Worm (Caenorhabditis elegans) whole organism, early embryonic: Measurements from ENCODE around the gene rab-39.

Experiments used
- B0310.2 ChIP-seq: sonication (generic microtip); optimal IDR thresholded peaks from 2 replicates; lab custom pipeline; 2016; ENCODE audit warnings: mild to moderate bottlenecking, missing genetic modification characterization, missing compliant biosample characterization
- F13C5.2 ChIP-seq: sonication (generic microtip); optimal IDR thresholded peaks from 2 replicates; lab custom pipeline; 2017; ENCODE audit warnings: mild to moderate bottlenecking, missing genetic modification characterization, inconsistent platforms, missing compliant biosample characterization
- aly-1 ChIP-seq: sonication (generic microtip); optimal IDR thresholded peaks from 2 replicates; lab custom pipeline; 2016; ENCODE audit warnings: missing genetic modification characterization, missing compliant biosample characterization
- ama-1 ChIP-seq: fragments of 150-350 bp; optimal IDR thresholded peaks from 2 replicates; lab custom pipeline; 2014
- ceh-13 ChIP-seq: fragments of 200-800 bp; sonication (Bioruptor generic); optimal IDR thresholded peaks from 2 replicates; lab custom pipeline; 2018; ENCODE audit warnings: mild to moderate bottlenecking, missing genetic modification characterization, missing compliant biosample characterization
- ceh-36 ChIP-seq: sonication (generic microtip); optimal IDR thresholded peaks from 2 replicates; lab custom pipeline; 2016; ENCODE audit warnings: missing genetic modification characterization, inconsistent platforms, missing compliant biosample characterization
- ets-7 ChIP-seq: sonication (generic microtip); optimal IDR thresholded peaks from 2 replicates; lab custom pipeline; 2016; ENCODE audit warnings: missing genotype, missing genetic modification characterization, missing compliant biosample characterization
- flt-1 ChIP-seq: fragments of 200-800 bp; sonication (Bioruptor generic); IDR thresholded peaks from 2 replicates; pipeline ENCODE4 v1.3.6; 2022; ENCODE audit warnings: missing genetic modification characterization, missing compliant biosample characterization
- hmbx-1 ChIP-seq: sonication (generic microtip); optimal IDR thresholded peaks from 2 replicates; lab custom pipeline; 2016; ENCODE audit warnings: mild to moderate bottlenecking, missing genetic modification characterization, missing compliant biosample characterization
- hmg-4 ChIP-seq: fragments of 200-800 bp; sonication (Bioruptor generic); optimal IDR thresholded peaks from 2 replicates; lab custom pipeline; 2018; ENCODE audit warnings: mild to moderate bottlenecking, missing genetic modification characterization, missing compliant biosample characterization
- hnd-1 ChIP-seq: sonication (generic microtip); optimal IDR thresholded peaks from 2 replicates; lab custom pipeline; 2016; ENCODE audit warnings: missing genetic modification characterization, missing compliant biosample characterization
- pes-1 ChIP-seq: fragments of 200-800 bp; sonication (Bioruptor generic); IDR thresholded peaks from 2 replicates; pipeline ENCODE4 v1.3.6; 2022; ENCODE audit warnings: missing genetic modification reagents, missing genetic modification characterization, missing compliant biosample characterization
- scrt-1 ChIP-seq: fragments of 200-800 bp; sonication (Bioruptor generic); IDR thresholded peaks from 2 replicates; pipeline ENCODE4 v1.3.6; 2022; ENCODE audit warnings: missing genetic modification characterization, missing compliant biosample characterization
- sea-1 ChIP-seq: fragments of 200-800 bp; sonication (Bioruptor generic); conservative IDR thresholded peaks from 2 replicates; pipeline ENCODE4 v1.3.6; 2022; ENCODE audit warnings: missing genetic modification characterization, missing compliant biosample characterization
- tbx-11 ChIP-seq: fragments of 200-800 bp; sonication (Bioruptor generic); IDR thresholded peaks from 2 replicates; pipeline ENCODE4 v1.3.6; 2022; ENCODE audit warnings: missing genetic modification characterization, missing compliant biosample characterization
- tbx-37 ChIP-seq: fragments of 200-800 bp; sonication (Bioruptor generic); conservative IDR thresholded peaks from 2 replicates; pipeline ENCODE4 v1.3.6; 2022; ENCODE audit warnings: missing genetic modification reagents, missing genetic modification characterization, missing compliant biosample characterization
- tra-4 ChIP-seq: sonication (generic microtip); optimal IDR thresholded peaks from 2 replicates; lab custom pipeline; 2017; ENCODE audit warnings: missing genetic modification characterization, missing compliant biosample characterization

Gene rab-39

DNA sequence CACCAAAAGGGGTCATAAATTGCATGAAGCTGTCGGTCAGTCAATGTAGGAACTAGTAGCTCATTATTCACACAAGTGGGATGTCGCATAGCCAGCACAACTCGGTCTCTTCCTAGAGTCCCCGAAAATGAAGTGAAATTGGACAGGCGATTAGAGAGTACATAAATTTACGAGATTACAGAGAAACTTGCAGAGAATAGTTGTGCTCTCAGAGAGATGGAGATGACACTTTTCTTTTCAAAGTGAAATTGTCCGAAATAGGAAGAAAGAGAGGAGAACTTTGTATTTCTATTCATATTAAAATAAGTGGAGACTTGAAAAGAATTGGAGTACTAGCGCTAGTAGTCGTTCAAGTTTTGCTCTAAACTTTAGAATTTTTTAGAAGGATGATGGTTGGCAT lies 17.1 kb downstream of the rab-39 start:
- TF ChIP-seq tbx-11 (no peak), hnd-1 (tag; lab: Kevin White, UChicago) (no peak)

DNA sequence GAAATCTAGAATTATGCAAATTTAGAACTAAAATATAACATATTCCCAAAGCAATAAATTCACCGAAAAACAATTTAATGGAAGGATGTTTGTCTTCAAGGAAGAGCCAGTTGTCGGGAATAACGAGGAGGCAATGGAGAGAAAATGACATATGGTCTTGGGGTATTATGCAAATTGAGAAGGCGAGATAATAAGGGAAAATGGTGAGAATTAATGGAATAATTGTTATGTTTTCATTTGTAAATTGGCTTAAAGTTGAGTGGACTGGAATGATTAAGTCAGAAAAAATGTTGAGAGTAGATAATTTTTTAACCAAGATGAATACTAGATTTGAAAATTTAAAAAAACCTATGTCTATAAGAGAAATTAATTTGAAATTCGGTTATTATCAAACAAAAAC lies 17.9 kb downstream of the rab-39 start:
- TF ChIP-seq tbx-11 (no peak), F13C5.2 (tag; lab: Kevin White, UChicago) (no peak), hnd-1 (tag; lab: Kevin White, UChicago) (no peak), ceh-13 (no peak), sea-1 (GFP tag; lab: Robert Waterston, UW) (no peak), pes-1 (no peak), ceh-36 (tag; lab: Kevin White, UChicago) (no peak), scrt-1 (no peak), ama-1 (lab: Kevin White, UChicago) (no peak), tra-4 (tag; lab: Kevin White, UChicago) (no peak), flt-1 (GFP tag; lab: Robert Waterston, UW) (no peak), tbx-37 (GFP tag; lab: Robert Waterston, UW) (no peak), ets-7 (tag; lab: Kevin White, UChicago) (no peak), hmg-4 (GFP tag; lab: Kevin White, UChicago) (no peak), B0310.2 (tag; lab: Kevin White, UChicago) (no peak)

DNA sequence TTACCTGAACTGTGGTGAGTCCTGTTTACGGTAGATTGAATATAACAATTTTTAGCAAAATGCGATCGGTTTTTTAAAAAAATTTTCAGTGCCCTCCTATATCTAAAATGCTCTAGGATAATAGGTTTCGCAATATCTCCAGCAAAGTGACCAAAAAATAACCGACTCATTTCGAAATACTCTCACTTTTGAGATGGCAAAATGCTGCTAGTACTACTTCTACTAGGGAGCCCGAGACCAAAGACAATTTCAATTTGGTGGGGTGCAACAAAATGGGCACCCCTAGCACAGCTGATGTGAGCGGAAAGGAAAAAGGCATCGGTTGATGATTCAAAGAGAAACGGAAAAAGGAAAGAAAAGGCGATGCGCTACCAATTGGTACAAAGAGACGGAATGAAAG lies 19.2 kb downstream of the rab-39 start:
- TF ChIP-seq hnd-1 (tag; lab: Kevin White, UChicago) (no peak), ama-1 (lab: Kevin White, UChicago) (no peak)

DNA sequence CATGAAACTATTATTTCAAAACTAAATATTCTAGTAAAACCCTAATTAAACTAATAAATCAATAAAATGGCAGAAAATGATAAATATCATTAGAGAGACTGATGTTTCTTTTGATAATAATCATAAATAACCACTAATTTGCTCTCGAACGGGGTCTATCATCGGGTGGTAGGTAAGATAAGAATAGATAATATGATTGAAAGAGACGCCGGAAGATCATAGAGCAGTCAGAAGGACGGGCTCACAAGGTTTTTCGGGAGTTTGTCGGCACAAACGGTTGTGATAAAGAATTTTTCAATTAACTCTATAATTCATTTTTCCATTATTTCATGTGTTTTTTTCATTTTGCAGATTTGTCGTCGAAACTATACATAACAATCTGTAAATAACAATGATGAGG lies 21.7 kb downstream of the rab-39 start:
- TF ChIP-seq B0310.2 (tag; lab: Kevin White, UChicago) (no peak), ama-1 (lab: Kevin White, UChicago) (no peak), scrt-1 (no peak), flt-1 (GFP tag; lab: Robert Waterston, UW) (no peak), hmbx-1 (tag; lab: Kevin White, UChicago) (peak; percentile 6)

DNA sequence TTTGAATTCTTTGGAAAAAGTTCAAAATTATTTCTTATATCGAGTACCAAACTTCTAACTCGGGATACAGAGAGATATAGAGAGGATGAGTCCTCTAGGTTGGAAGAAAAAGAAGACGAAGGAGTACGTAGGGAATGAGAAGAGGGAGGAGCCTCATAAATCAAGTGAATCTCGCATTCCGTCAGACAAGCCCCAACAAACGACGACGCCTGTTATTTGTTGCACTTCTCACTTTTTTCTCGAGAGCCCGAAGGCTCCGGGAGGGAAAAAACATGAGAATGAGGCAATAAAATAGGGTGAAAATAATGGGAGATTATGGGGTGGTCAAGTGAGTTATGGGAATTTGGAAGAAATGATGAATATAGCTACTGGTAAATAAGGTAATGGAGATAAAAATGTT lies 23.0 kb downstream of the rab-39 start:
- no peak for TF ChIP-seq hnd-1 (tag; lab: Kevin White, UChicago)
- TF ChIP-seq hmbx-1 (tag; lab: Kevin White, UChicago) = no peak
- no peak for TF ChIP-seq B0310.2 (tag; lab: Kevin White, UChicago)
- no peak for TF ChIP-seq flt-1 (GFP tag; lab: Robert Waterston, UW)
- no peak for TF ChIP-seq aly-1 (tag; lab: Kevin White, UChicago)
- no peak for TF ChIP-seq pes-1
- TF ChIP-seq ets-7 (tag; lab: Kevin White, UChicago) = no peak
- no peak for TF ChIP-seq ceh-13
- TF ChIP-seq hmg-4 (GFP tag; lab: Kevin White, UChicago) = no peak
- TF ChIP-seq sea-1 (GFP tag; lab: Robert Waterston, UW) = no peak
- no peak for TF ChIP-seq tbx-11
- no peak for TF ChIP-seq ama-1 (lab: Kevin White, UChicago)

DNA sequence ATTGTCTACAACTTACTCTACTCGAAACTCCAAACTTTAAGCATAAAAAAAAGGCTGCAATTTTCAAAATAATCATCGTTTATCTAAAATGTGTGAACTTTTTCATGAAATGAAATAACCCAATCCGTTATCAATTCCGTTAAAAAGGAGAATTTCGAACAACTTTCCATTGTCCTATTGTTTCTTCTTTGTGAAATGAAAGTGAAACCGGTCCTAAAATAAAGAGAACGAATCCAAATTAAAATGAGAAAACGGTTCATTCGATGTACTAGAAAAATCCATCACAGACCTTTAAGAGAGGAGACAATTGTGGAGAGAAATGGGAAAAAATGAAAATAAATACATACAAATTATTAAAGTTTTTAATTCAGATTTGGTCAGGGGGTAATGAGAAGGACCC lies 27.0 kb downstream of the rab-39 start, which contains the start of gene C01G6.9:
C01G6.9 (minus strand) TSS at position 141 of the 400 bp plus-strand sequence.
- TF ChIP-seq tbx-11 (no peak), hnd-1 (tag; lab: Kevin White, UChicago) (no peak), F13C5.2 (tag; lab: Kevin White, UChicago) (no peak), ama-1 (lab: Kevin White, UChicago) (no peak), scrt-1 (no peak), flt-1 (GFP tag; lab: Robert Waterston, UW) (no peak), pes-1 (no peak)

DNA sequence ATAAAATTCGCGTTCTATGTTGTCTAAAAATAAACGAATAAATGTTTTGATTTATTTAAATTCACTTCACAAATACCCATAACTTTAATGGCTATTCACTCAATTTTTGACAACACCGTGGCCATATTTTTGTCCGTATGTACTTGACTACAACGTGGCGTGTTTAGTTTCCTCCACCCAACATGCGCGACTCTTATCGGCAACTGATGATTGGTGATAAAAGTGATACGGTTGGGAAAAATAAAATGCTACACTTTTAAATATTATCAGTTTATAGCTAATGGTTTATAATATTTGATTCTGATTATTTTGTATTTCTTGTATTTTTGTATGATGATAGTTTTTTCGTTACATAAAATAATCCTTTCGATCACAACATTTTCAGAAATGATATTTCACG lies 31.1 kb downstream of the rab-39 start, which contains the start of gene acs-7:
acs-7 (plus strand) TSS at position 386 of the 400 bp plus-strand sequence.
- TF ChIP-seq tra-4 (tag; lab: Kevin White, UChicago) (no peak), ceh-13 (no peak)

DNA sequence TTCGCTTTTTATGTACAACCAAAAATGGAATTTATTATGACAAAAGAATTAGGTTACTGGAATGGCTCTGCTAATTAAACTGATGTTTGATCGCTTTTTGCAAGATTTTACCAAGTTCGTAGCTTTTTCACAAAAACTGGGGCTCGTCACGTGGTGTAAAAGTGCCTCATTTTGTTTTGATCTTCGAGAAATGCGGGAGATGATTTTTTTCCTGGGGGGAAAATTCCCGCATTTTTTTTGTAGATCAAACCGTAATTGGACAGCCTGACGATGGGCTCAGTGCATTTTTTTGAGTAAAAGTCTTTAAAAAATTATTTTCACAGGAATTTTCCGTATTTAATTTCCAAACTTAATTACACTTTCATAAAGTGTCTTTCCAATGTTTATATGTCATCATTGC lies 33.6 kb downstream of the rab-39 start:
- TF ChIP-seq pes-1 = no peak
- no peak for TF ChIP-seq aly-1 (tag; lab: Kevin White, UChicago)
- TF ChIP-seq hmbx-1 (tag; lab: Kevin White, UChicago) = no peak
- TF ChIP-seq F13C5.2 (tag; lab: Kevin White, UChicago) = no peak
- TF ChIP-seq tra-4 (tag; lab: Kevin White, UChicago) = no peak
- no peak for TF ChIP-seq sea-1 (GFP tag; lab: Robert Waterston, UW)
- no peak for TF ChIP-seq tbx-11
- no peak for TF ChIP-seq ama-1 (lab: Kevin White, UChicago)
- no peak for TF ChIP-seq tbx-37 (GFP tag; lab: Robert Waterston, UW)
- TF ChIP-seq ceh-36 (tag; lab: Kevin White, UChicago) = no peak
- no peak for TF ChIP-seq B0310.2 (tag; lab: Kevin White, UChicago)
- no peak for TF ChIP-seq hmg-4 (GFP tag; lab: Kevin White, UChicago)
- TF ChIP-seq hnd-1 (tag; lab: Kevin White, UChicago) = no peak
- TF ChIP-seq scrt-1 = no peak
- TF ChIP-seq ets-7 (tag; lab: Kevin White, UChicago) = no peak
- TF ChIP-seq ceh-13 = no peak
- TF ChIP-seq flt-1 (GFP tag; lab: Robert Waterston, UW) = no peak
